Fruit fly (Drosophila melanogaster): ENCODE data around the gene Pi4KIIIalpha.
A peak's percentile ranks its signal among the peaks of the same experiment; 100 is the strongest.

Gene Pi4KIIIalpha

DNA sequence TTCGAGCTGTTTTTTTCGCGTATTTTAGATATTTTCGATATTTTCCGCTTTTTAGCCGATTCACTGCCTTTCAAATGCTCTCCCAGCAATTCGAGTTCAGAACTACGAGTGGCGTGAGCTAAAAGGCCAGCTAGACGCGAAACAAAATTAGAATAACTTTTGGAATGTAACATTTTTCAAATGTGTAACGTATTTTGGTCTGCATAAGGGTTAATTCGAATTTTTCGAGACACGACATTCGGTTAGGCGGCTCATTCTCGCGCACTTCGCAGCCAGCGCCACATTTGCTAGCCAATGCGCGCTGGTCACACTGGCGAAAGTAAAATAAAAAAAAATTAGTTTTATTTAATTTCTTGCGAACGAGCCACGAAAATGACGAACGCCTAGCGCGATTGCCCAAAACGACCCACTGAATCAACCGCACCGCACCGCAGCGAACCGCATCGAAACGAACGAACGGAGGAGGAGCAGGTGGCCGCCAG is at the start of gene Pi4KIIIalpha, which contains the start of gene brv3:
Gene Pi4KIIIalpha (plus strand): TSS at position 280 of the 482 bp plus-strand sequence.
Gene brv3 (minus strand): TSS at position 51 of the 482 bp plus-strand sequence.
- no peak for TF ChIP-seq CG7101 (tag; optimal IDR thresholded peaks at IDR 0.05)
- no peak for TF ChIP-seq ovo (GFP tag; optimal IDR thresholded peaks at IDR 0.05)
- TF ChIP-seq cic (GFP tag; optimal IDR thresholded peaks at IDR 0.05) = no peak
- TF ChIP-seq CG14711 (tag; optimal IDR thresholded peaks at IDR 0.05) = no peak
- peak; percentile 2 for TF ChIP-seq Mnt (GFP tag; optimal IDR thresholded peaks at IDR 0.05)
- peak; percentile 6 for TF ChIP-seq bab1 (GFP tag; optimal IDR thresholded peaks at IDR 0.05)
- no peak for TF ChIP-seq Hr96 (GFP tag; optimal IDR thresholded peaks at IDR 0.05)
- TF ChIP-seq toe (GFP tag; optimal IDR thresholded peaks at IDR 0.05) = no peak
- no peak for TF ChIP-seq tj (GFP tag; optimal IDR thresholded peaks at IDR 0.05)
- no peak for TF ChIP-seq cnc (optimal IDR thresholded peaks at IDR 0.05)
- TF ChIP-seq CG11617 (GFP tag; optimal IDR thresholded peaks at IDR 0.05) = no peak
- TF ChIP-seq CG12768 (GFP tag; optimal IDR thresholded peaks at IDR 0.05) = no peak
- no peak for TF ChIP-seq CG33017 (tag; optimal IDR thresholded peaks at IDR 0.05)
- TF ChIP-seq CG7045 (GFP tag; optimal IDR thresholded peaks at IDR 0.05) = no peak

dm6 chrX:2580319-2581008 is 44.1 kb upstream of the Pi4KIIIalpha start, which contains the start of the genes Vha36-3 and AANATL7:
Gene Vha36-3, minus strand, starts transcription at chrX:2580560.
Gene AANATL7, plus strand, starts transcription at chrX:2580958.
- TF ChIP-seq CG5204 (GFP tag; optimal IDR thresholded peaks at IDR 0.05) (no peak), CG7045 (GFP tag; optimal IDR thresholded peaks at IDR 0.05) (no peak), CG1620 (GFP tag; optimal IDR thresholded peaks at IDR 0.05) (no peak), toe (GFP tag; optimal IDR thresholded peaks at IDR 0.05) (no peak), Clk (GFP tag; optimal IDR thresholded peaks at IDR 0.05) (no peak), Crg-1 (GFP tag; optimal IDR thresholded peaks at IDR 0.05) (no peak)

dm6 chrX:2581793-2582503 is 42.7 kb upstream of the Pi4KIIIalpha start:
- no peak for TF ChIP-seq bab1 (GFP tag; optimal IDR thresholded peaks at IDR 0.05)
- no peak for TF ChIP-seq CG7045 (GFP tag; optimal IDR thresholded peaks at IDR 0.05)
- no peak for TF ChIP-seq CG12768 (GFP tag; optimal IDR thresholded peaks at IDR 0.05)
- TF ChIP-seq Mnt (GFP tag; optimal IDR thresholded peaks at IDR 0.05) = no peak
- TF ChIP-seq cnc (optimal IDR thresholded peaks at IDR 0.05) = no peak
- TF ChIP-seq toe (GFP tag; optimal IDR thresholded peaks at IDR 0.05) = peak; percentile 33
- peak; percentile 37 for TF ChIP-seq CG5204 (GFP tag; optimal IDR thresholded peaks at IDR 0.05)
- no peak for TF ChIP-seq cic (GFP tag; optimal IDR thresholded peaks at IDR 0.05)
- no peak for TF ChIP-seq CG11617 (GFP tag; optimal IDR thresholded peaks at IDR 0.05)

DNA sequence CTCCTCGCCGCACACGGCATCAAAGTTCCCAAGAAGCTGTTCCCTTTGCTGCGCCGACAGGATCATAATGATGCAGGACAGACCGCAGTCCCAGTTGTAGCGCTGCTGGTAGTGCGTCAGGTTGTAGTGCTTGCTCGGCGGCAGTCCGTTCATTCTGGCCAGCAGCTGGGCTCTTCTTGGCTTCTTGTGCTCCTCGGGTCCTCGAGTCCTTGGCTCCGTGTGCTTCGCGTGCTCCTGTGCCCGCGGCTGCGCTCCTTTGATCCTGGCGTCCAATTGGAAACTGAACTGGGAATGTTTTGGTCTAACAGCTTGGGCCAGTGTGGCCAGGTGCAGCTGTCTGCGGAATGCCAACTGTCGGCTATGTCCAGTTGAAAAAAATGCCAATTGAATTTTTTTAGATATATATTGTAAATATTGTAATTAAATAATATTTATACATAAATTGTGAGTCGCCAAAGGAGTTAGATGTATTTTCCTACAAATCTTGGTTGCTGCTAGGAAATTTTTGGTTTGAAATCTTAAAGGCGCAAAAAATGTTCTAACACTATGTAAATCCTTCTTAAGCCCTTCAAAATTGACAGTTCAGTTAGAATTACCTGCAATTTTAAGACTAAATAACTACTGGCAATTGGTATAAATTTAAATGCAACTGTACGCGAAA is 39.4 kb upstream of the Pi4KIIIalpha start, which contains the start of gene CG13760:
Gene CG13760 (minus strand): TSS at position 645 of the 661 bp plus-strand sequence.
- TF ChIP-seq pad (GFP tag; optimal IDR thresholded peaks at IDR 0.05) (no peak), toe (GFP tag; optimal IDR thresholded peaks at IDR 0.05) (peak; percentile 13)

DNA sequence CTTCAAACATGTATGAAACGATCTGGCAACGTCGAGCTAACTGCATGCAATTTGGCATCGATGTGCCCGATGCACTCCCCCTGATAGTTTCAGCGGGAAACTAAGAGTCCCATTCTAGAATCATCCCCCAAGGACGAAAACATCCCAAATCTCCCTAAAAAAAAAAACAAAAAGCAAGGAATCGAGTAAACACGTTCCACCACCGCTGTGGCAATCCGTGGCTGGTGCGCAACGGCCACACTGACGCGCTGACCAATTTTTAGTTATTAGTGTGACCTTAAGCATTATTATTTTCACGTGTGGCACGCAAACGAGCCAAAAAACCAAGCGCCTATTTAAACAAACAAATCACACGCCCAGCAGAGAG is 38.9 kb upstream of the Pi4KIIIalpha start, which contains the start of gene wds:
Gene wds (plus strand): TSS at position 265 of the 367 bp plus-strand sequence.
- no peak for TF ChIP-seq CG12768 (GFP tag; optimal IDR thresholded peaks at IDR 0.05)
- TF ChIP-seq Mnt (GFP tag; optimal IDR thresholded peaks at IDR 0.05) = peak; percentile 90
- TF ChIP-seq tj (GFP tag; optimal IDR thresholded peaks at IDR 0.05) = no peak
- TF ChIP-seq bab1 (GFP tag; optimal IDR thresholded peaks at IDR 0.05) = no peak
- no peak for TF ChIP-seq Crg-1 (GFP tag; optimal IDR thresholded peaks at IDR 0.05)

dm6 chrX:2588415-2589411 is 35.9 kb upstream of the Pi4KIIIalpha start, which contains the start of gene egh:
Gene egh, plus strand, starts transcription at chrX:2588503.
- TF ChIP-seq tj (GFP tag; optimal IDR thresholded peaks at IDR 0.05) (peak; percentile 47), Clk (GFP tag; optimal IDR thresholded peaks at IDR 0.05) (no peak), toe (GFP tag; optimal IDR thresholded peaks at IDR 0.05) (peak; percentile 2), bab1 (GFP tag; optimal IDR thresholded peaks at IDR 0.05) (peak; percentile 57), kay (GFP tag; ENCODE audit: borderline replicate concordance) (no peak), CG5204 (GFP tag; optimal IDR thresholded peaks at IDR 0.05) (no peak), CG1620 (GFP tag; optimal IDR thresholded peaks at IDR 0.05) (peak; percentile 43), ovo (GFP tag; optimal IDR thresholded peaks at IDR 0.05) (peak; percentile 10), Crg-1 (GFP tag; optimal IDR thresholded peaks at IDR 0.05) (no peak), CG7045 (GFP tag; optimal IDR thresholded peaks at IDR 0.05) (peak; percentile 2), CG33017 (tag; optimal IDR thresholded peaks at IDR 0.05) (no peak), cic (GFP tag; optimal IDR thresholded peaks at IDR 0.05) (no peak), CG7101 (tag; optimal IDR thresholded peaks at IDR 0.05) (peak; percentile 51), CG11617 (GFP tag; optimal IDR thresholded peaks at IDR 0.05) (peak; percentile 55), Hr96 (GFP tag; optimal IDR thresholded peaks at IDR 0.05) (peak; percentile 38), CG12768 (GFP tag; optimal IDR thresholded peaks at IDR 0.05) (peak; percentile 1), CG14711 (tag; optimal IDR thresholded peaks at IDR 0.05) (peak; percentile 17), cnc (optimal IDR thresholded peaks at IDR 0.05) (no peak), pad (GFP tag; optimal IDR thresholded peaks at IDR 0.05) (no peak), Mnt (GFP tag; optimal IDR thresholded peaks at IDR 0.05) (peak; percentile 60)
